Worm (Caenorhabditis elegans) whole organism, mixed stage, embryonic: ENCODE data around the gene helq-1.

Experiments used
- blmp-1 ChIP-seq: fragments of 150-350 bp; optimal IDR thresholded peaks from 2 replicates; lab custom pipeline; 2014; ENCODE audit warnings: missing biosample characterization, missing genetic modification characterization
- ces-1 ChIP-seq: fragments of 150-350 bp; optimal IDR thresholded peaks from 2 replicates; lab custom pipeline; 2014; ENCODE audit warnings: missing biosample characterization, missing genetic modification reagents, missing genetic modification characterization
- elt-1 ChIP-seq: sonication (generic microtip); optimal IDR thresholded peaks from 2 replicates; lab custom pipeline; 2017; ENCODE audit warnings: missing genetic modification characterization, mild to moderate bottlenecking, missing compliant biosample characterization, antibody characterized with exemption, moderate library complexity, borderline replicate concordance; ENCODE audit not compliant: insufficient read depth
- nhr-2 ChIP-seq: fragments of 150-350 bp; optimal IDR thresholded peaks from 2 replicates; lab custom pipeline; 2014; ENCODE audit warnings: missing biosample characterization, missing genetic modification characterization
- nhr-28 ChIP-seq: fragments of 150-350 bp; optimal IDR thresholded peaks from 2 replicates; lab custom pipeline; 2014; ENCODE audit warnings: missing biosample characterization, missing genetic modification characterization
- snpc-4 ChIP-seq: fragments of 150-350 bp; optimal IDR thresholded peaks from 2 replicates; lab custom pipeline; 2014; ENCODE audit warnings: missing biosample characterization, missing genetic modification characterization

DNA sequence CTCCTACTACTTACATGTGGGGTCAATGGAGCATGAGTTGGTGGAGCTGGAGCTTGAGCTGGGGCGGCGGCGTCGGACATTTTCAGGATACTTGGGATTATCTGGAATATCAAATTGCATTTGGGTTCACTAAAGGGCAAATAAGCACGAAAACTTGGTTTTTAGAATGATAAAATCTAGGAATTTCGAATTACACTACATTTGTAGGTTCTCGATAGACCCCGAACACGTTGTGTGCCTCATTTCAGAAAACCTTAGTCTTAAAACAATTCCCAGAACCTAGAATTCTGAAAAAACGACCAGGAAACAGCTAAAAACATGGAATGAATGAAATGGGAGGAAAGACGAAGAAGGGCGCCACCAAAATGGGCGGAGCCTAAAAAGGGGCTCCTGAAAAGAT lies 27.5 kb upstream of the helq-1 start, which contains the start of gene T19C3.3:
- TF ChIP-seq ces-1 (GFP tag; lab: Kevin White, UChicago) (no peak), blmp-1 (tag; lab: Kevin White, UChicago) (no peak), nhr-2 (no peak), nhr-28 (tag; lab: Kevin White, UChicago) (no peak), snpc-4 (tag; lab: Kevin White, UChicago) (no peak), elt-1 (tag; lab: Kevin White, UChicago) (no peak)
